Worm (Caenorhabditis elegans) whole organism, L3 larva: ENCODE data around the gene sgn-1.

Source experiments
- lsy-12 ChIP-seq: sonication (generic microtip); optimal IDR thresholded peaks from 2 replicates; lab custom pipeline; 2016; ENCODE audit warnings: mild to moderate bottlenecking, missing genetic modification characterization, missing compliant biosample characterization
- pha-4 ChIP-seq: fragments of 150-350 bp; optimal IDR thresholded peaks from 2 replicates; lab custom pipeline; 2014; ENCODE audit warnings: missing biosample characterization, missing genetic modification reagents, missing genetic modification characterization
- snpc-4 ChIP-seq: fragments of 150-350 bp; optimal IDR thresholded peaks from 2 replicates; lab custom pipeline; 2014; ENCODE audit warnings: missing biosample characterization, missing genetic modification characterization
- ztf-4 ChIP-seq: fragments of 150-350 bp; optimal IDR thresholded peaks from 2 replicates; lab custom pipeline; 2014; ENCODE audit warnings: missing biosample characterization, missing genetic modification characterization

DNA sequence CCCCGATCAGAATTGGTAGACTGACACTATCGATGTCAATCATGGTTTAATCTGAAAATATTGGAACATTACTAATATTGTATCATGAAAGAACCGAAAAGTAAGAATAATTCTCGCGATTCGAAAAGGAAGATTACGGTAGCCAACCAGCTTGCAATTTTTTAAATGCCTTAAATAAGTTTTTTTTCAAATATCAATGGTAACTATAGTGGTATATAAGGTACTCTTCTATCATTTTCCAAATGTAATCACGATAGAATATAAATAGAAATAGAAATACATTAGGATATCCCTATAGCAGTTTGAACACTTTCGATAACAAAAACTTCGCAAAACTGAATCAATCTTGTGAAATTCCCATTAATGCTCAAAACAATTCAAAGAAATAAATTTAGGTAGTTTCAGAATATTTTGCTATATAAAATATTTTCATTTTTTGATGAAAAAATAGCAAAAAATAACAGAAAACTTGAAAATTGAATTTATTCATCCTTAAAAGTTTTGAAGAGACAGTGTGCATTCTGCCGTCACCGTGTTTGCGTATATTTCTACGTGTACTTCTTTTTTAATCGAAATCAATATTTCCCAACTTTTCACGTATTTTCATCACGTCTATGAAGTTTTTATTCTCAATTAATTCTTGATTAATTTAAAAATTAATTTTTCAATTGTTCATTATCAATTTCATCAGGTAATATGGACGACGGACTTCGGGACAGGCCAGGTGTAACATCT, 27.4 kb upstream of the sgn-1 start, which contains the start of the genes F46C5.9 and rer-1:
- TF ChIP-seq pha-4 (tag; lab: Kevin White, UChicago), result peak; percentile 66
- no peak for TF ChIP-seq lsy-12 (tag; lab: Kevin White, UChicago)
- no peak for TF ChIP-seq ztf-4 (tag; lab: Kevin White, UChicago)
- TF ChIP-seq snpc-4 (tag; lab: Kevin White, UChicago), result no peak
